Fruit fly (Drosophila melanogaster): ENCODE data around the gene CG10616.

Gene CG10616

DNA sequence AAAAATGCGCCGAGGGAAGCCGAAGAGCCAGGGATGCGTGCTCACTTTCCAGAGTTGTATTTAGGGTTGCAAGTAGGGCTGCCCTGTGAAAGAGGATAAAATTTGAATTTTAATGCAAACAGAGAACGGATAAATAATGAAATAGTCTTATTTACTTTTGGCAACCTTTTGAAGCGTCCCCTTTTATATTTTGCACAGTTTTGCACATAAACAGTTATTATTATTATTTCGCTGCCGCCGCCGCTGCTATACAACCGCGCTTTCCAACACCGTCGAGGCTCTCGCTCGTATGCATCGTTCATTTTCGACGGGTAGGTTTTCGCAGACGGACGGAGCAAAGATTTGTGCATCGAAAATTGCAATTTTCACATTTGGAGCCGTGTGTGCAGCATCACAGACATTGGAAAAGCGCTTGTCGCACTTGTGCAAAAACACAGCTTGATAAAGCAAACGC is 43.3 kb downstream of the CG10616 start, which contains the start of the genes sti and tral (continued):
- TF ChIP-seq bbx (GFP tag; IDR thresholded peaks at IDR 0.05; ENCODE audit: partially characterized antibody) (peak; percentile 24; the same call in 1 of the 2 replicates), shn (GFP tag; optimal IDR thresholded peaks at IDR 0.05) (peak; percentile 92), CG10565 (GFP tag; optimal IDR thresholded peaks at IDR 0.05) (peak; percentile 59), D19B (GFP tag; optimal IDR thresholded peaks at IDR 0.05) (peak; percentile 76), CG9876 (GFP tag; optimal IDR thresholded peaks at IDR 0.05) (peak; percentile 91), stc (GFP tag; IDR thresholded peaks at IDR 0.05) (peak; percentile 64), Hsf (GFP tag; optimal IDR thresholded peaks at IDR 0.05) (peak; percentile 95), CG17385 (GFP tag; optimal IDR thresholded peaks at IDR 0.05) (peak; percentile 80), CG3995 (GFP tag; optimal IDR thresholded peaks at IDR 0.05) (peak; percentile 66), Adf1 (GFP tag; IDR thresholded peaks at IDR 0.05) (peak; percentile 93), CHES-1-like (GFP tag; optimal IDR thresholded peaks at IDR 0.05) (peak; percentile 96), fd102C (GFP tag; optimal IDR thresholded peaks at IDR 0.05) (peak; percentile 44), sna (GFP tag; IDR thresholded peaks at IDR 0.05; ENCODE audit: partially characterized antibody) (0 out of 2 replicates have a peak, but pooled peaks have one; percentile 17), gsb (GFP tag; IDR thresholded peaks at IDR 0.05) (peak; percentile 57), insv (GFP tag; optimal IDR thresholded peaks at IDR 0.05) (peak in 1 of 2 experiments; percentile 74), CG3163 (GFP tag; optimal IDR thresholded peaks at IDR 0.05) (peak; percentile 82), CG3726 (GFP tag; IDR thresholded peaks at IDR 0.05) (peak; percentile 67; the same call in 2 of the 3 replicates), ATbp (GFP tag; optimal IDR thresholded peaks at IDR 0.05) (peak; percentile 60), kay (GFP tag; optimal IDR thresholded peaks at IDR 0.05) (peak; percentile 83), CG2678 (tag; optimal IDR thresholded peaks at IDR 0.05) (peak; percentile 82), CG3407 (GFP tag; optimal IDR thresholded peaks at IDR 0.05) (peak; percentile 82), ind (GFP tag; optimal IDR thresholded peaks at IDR 0.05) (peak; percentile 91), CG15601 (tag; optimal IDR thresholded peaks at IDR 0.05) (peak; percentile 76), CG4328 (GFP tag; optimal IDR thresholded peaks at IDR 0.05) (peak; percentile 91), CG4424 (GFP tag; optimal IDR thresholded peaks at IDR 0.05) (peak; percentile 91), CG4820 (GFP tag; optimal IDR thresholded peaks at IDR 0.05) (peak; percentile 89), CG14014 (GFP tag; IDR thresholded peaks at IDR 0.05) (peak; percentile 87), Lhr (GFP tag; optimal IDR thresholded peaks at IDR 0.05) (peak; percentile 79), caup (GFP tag; optimal IDR thresholded peaks at IDR 0.05; ENCODE audit: severe bottlenecking) (peak; percentile 87), CkIIα-i1 (GFP tag; IDR thresholded peaks at IDR 0.05) (no peak), sr (GFP tag; IDR thresholded peaks at IDR 0.05) (peak; percentile 39; the same call in 1 of the 3 replicates), grn (GFP tag; optimal IDR thresholded peaks at IDR 0.05) (peak; percentile 40), zen (tag; optimal IDR thresholded peaks at IDR 0.05) (peak; percentile 82), CG12071 (GFP tag; optimal IDR thresholded peaks at IDR 0.05) (peak; percentile 35), jigr1 (GFP tag; IDR thresholded peaks at IDR 0.05) (peak; percentile 38; the same call in 1 of the 3 replicates), Fer2 (tag; optimal IDR thresholded peaks at IDR 0.05) (peak; percentile 89), CG8924 (tag; optimal IDR thresholded peaks at IDR 0.05) (peak; percentile 75), CG14860 (GFP tag; IDR thresholded peaks at IDR 0.05; ENCODE audit: partially characterized antibody) (no peak), CG17612 (GFP tag; IDR thresholded peaks at IDR 0.05) (peak; percentile 57; the same call in 1 of the 2 replicates), CG2129 (GFP tag; IDR thresholded peaks at IDR 0.05; ENCODE audit: partially characterized antibody) (no peak), crp (GFP tag; optimal IDR thresholded peaks at IDR 0.05) (peak in 1 of 2 experiments; percentile 53), CG4707 (GFP tag; optimal IDR thresholded peaks at IDR 0.05) (peak; percentile 41), emc (GFP tag; optimal IDR thresholded peaks at IDR 0.05) (peak; percentile 83), rib (GFP tag; IDR thresholded peaks at IDR 0.05) (peak; percentile 85), CG5953 (GFP tag; IDR thresholded peaks at IDR 0.05) (peak; percentile 57; the same call in 1 of the 2 replicates), CG30431 (GFP tag; optimal IDR thresholded peaks at IDR 0.05) (peak; percentile 83), CG11723 (GFP tag; optimal IDR thresholded peaks at IDR 0.05) (peak; percentile 84), CG42726 (GFP tag; IDR thresholded peaks at IDR 0.05; ENCODE audit: partially characterized antibody) (no peak; the same call in 1 of the 2 replicates), CG10431 (GFP tag; optimal IDR thresholded peaks at IDR 0.05) (peak; percentile 67)
